Fruit fly (Drosophila melanogaster): Measurements from ENCODE around the gene Hcs.

Gene Hcs

DNA sequence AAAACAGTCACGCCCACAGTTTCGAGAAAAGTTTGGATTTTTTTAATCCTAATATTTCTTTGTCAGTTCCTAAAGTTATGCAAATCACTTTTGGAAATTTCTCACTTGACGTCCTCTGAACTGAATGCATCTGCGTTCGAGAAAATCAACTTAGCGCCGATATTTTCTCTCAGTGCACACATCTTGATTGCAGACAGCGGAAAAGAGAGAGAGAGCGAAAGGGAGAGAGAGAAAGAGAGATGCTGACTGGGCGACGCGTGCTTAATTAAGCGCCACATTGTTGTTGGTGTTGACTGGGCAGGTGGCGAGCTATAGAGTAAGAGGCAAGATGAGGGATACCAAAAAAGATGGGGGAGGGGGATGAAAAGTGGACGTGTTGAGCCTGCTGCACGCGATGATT is 43.9 kb downstream of the Hcs start (continued):
- no peak for TF ChIP-seq CG9932 (GFP tag; IDR thresholded peaks at IDR 0.05)
- TF ChIP-seq Mrtf (GFP tag; IDR thresholded peaks at IDR 0.05): 0 out of 3 replicates have a peak, but pooled peaks have one; percentile 47
- TF ChIP-seq CG6683 (GFP tag; optimal IDR thresholded peaks at IDR 0.05): no peak
- 0 out of 2 replicates have a peak, but pooled peaks have one; percentile 46 for TF ChIP-seq CG32772 (GFP tag; IDR thresholded peaks at IDR 0.05)
- TF ChIP-seq Bteb2 (GFP tag; optimal IDR thresholded peaks at IDR 0.05): peak; percentile 22
- no peak for TF ChIP-seq HmgZ (tag; optimal IDR thresholded peaks at IDR 0.05)
- TF ChIP-seq H15 (GFP tag; IDR thresholded peaks at IDR 0.05): no peak
- TF ChIP-seq wek (GFP tag; optimal IDR thresholded peaks at IDR 0.05): no peak
- peak; percentile 43 for TF ChIP-seq HLHmδ (GFP tag; optimal IDR thresholded peaks at IDR 0.05)
- peak; percentile 2 for TF ChIP-seq Hmr (GFP tag; optimal IDR thresholded peaks at IDR 0.05)
- no peak for TF ChIP-seq pros (GFP tag; optimal IDR thresholded peaks at IDR 0.05)
- TF ChIP-seq hkb (optimal IDR thresholded peaks at IDR 0.05): no peak
- TF ChIP-seq hkb (GFP tag; IDR thresholded peaks at IDR 0.05): peak; percentile 69
- no peak for TF ChIP-seq Taf1 (GFP tag; IDR thresholded peaks at IDR 0.05)
- no peak for TF ChIP-seq CG1602 (GFP tag; optimal IDR thresholded peaks at IDR 0.05)
- peak; percentile 57 for TF ChIP-seq CG12391 (tag; optimal IDR thresholded peaks at IDR 0.05)
- no peak for TF ChIP-seq Hr78 (GFP tag; optimal IDR thresholded peaks at IDR 0.05)
- TF ChIP-seq CG13775 (GFP tag; optimal IDR thresholded peaks at IDR 0.05): no peak
- peak; percentile 64 for TF ChIP-seq az2 (GFP tag; optimal IDR thresholded peaks at IDR 0.05)
- no peak for TF ChIP-seq CG4328 (GFP tag; optimal IDR thresholded peaks at IDR 0.05)
- TF ChIP-seq CG13296 (GFP tag; optimal IDR thresholded peaks at IDR 0.05): no peak
- TF ChIP-seq CG14441 (GFP tag; IDR thresholded peaks at IDR 0.05): no peak
- no peak for TF ChIP-seq CG10543 (GFP tag; optimal IDR thresholded peaks at IDR 0.05)
- peak; percentile 32 for TF ChIP-seq trem (tag; optimal IDR thresholded peaks at IDR 0.05)
- no peak for TF ChIP-seq Poxn (GFP tag; IDR thresholded peaks at IDR 0.05)
- TF ChIP-seq Mad (GFP tag; optimal IDR thresholded peaks at IDR 0.05): peak; percentile 50
- TF ChIP-seq repo (GFP tag; optimal IDR thresholded peaks at IDR 0.05): peak; percentile 40
- no peak; the same call in 1 of the 2 replicates for TF ChIP-seq CG32532 (GFP tag; IDR thresholded peaks at IDR 0.05)
- TF ChIP-seq NFAT (GFP tag; IDR thresholded peaks at IDR 0.05): no peak
- TF ChIP-seq fd96Cb (tag; optimal IDR thresholded peaks at IDR 0.05): peak; percentile 39
- peak; percentile 57 for TF ChIP-seq CoRest (tag; optimal IDR thresholded peaks at IDR 0.05)
- TF ChIP-seq maf-S (GFP tag; optimal IDR thresholded peaks at IDR 0.05): no peak
- TF ChIP-seq CG31388 (GFP tag; optimal IDR thresholded peaks at IDR 0.05): no peak
- peak; percentile 34 for TF ChIP-seq CG6254 (GFP tag; optimal IDR thresholded peaks at IDR 0.05)
- TF ChIP-seq Hr3 (GFP tag; optimal IDR thresholded peaks at IDR 0.05): peak; percentile 11
- peak; percentile 36 for TF ChIP-seq CG10267 (tag; optimal IDR thresholded peaks at IDR 0.05)
- TF ChIP-seq knrl (GFP tag; IDR thresholded peaks at IDR 0.05; ENCODE audit: partially characterized antibody): no peak
- no peak for TF ChIP-seq YL-1 (GFP tag; optimal IDR thresholded peaks at IDR 0.05)
- TF ChIP-seq CG4282 (GFP tag; optimal IDR thresholded peaks at IDR 0.05): no peak
- no peak for TF ChIP-seq ac (GFP tag; optimal IDR thresholded peaks at IDR 0.05)
- no peak for TF ChIP-seq B-H2 (GFP tag; optimal IDR thresholded peaks at IDR 0.05)
- TF ChIP-seq Atf3 (GFP tag; optimal IDR thresholded peaks at IDR 0.05): peak; percentile 15
- peak; percentile 36 for TF ChIP-seq pnt (GFP tag; optimal IDR thresholded peaks at IDR 0.05)
- no peak for TF ChIP-seq mld (GFP tag; IDR thresholded peaks at IDR 0.05; ENCODE audit: partially characterized antibody)
- TF ChIP-seq Rx (GFP tag; IDR thresholded peaks at IDR 0.05): no peak; the same call in 1 of the 2 replicates
- peak; percentile 44 for TF ChIP-seq Side (GFP tag; optimal IDR thresholded peaks at IDR 0.05)
- TF ChIP-seq CG11560 (tag; IDR thresholded peaks at IDR 0.05): no peak
- TF ChIP-seq BEAF-32 (GFP tag; optimal IDR thresholded peaks at IDR 0.05): no peak
- peak; percentile 5 for TF ChIP-seq CG12744 (GFP tag; optimal IDR thresholded peaks at IDR 0.05)
- TF ChIP-seq Sox100B (GFP tag; optimal IDR thresholded peaks at IDR 0.05): no peak
- peak; percentile 46 for TF ChIP-seq CG17829 (tag; optimal IDR thresholded peaks at IDR 0.05)

Data from whole organism, embryonic.